Worm (Caenorhabditis elegans): ENCODE results near the gene sluh-7.

DNA sequence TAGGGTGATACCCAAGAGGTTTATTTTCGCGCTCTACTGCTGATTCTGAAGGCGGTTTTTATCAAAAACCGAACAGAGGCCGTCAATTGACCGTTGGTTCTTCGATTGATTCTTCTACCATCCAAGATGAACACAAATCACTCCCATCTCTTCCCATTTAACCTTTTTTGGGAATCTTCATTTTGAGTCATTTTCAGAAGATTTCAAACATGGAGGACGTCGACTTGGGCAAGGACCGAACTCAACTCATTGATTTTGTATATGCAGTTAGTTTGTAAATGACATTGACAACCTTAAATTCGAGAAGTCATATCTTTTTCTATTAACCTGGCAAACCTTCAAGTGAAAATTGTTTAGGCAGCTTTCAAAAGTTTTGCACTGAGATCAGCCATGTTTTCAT lies 32.7 kb upstream of the sluh-7 start, which contains the start of gene AC3.5:
- TF ChIP-seq madf-6 (GFP tag; IDR thresholded peaks at IDR 0.05), result no peak
- TF ChIP-seq lsy-27 (tag; optimal IDR thresholded peaks at IDR 0.05; ENCODE audit: borderline replicate concordance, insufficient read depth), result no peak
- no peak for TF ChIP-seq aptf-3 (GFP tag; IDR thresholded peaks at IDR 0.05)
- TF ChIP-seq lsl-1 (GFP tag; optimal IDR thresholded peaks at IDR 0.05), result no peak
- TF ChIP-seq nfyb-1 (GFP tag; IDR thresholded peaks at IDR 0.05), result no peak
- TF ChIP-seq ama-1 (optimal IDR thresholded peaks at IDR 0.05), result no peak
- TF ChIP-seq ama-1 (GFP tag; optimal IDR thresholded peaks at IDR 0.05), result no peak

Data from whole organism, young adult.